Worm (Caenorhabditis elegans) whole organism, L1 larva: ENCODE data around the gene arrd-5.

ENCODE experiments used
- C16A3.4 ChIP-seq: fragments of 150-350 bp; optimal IDR thresholded peaks from 2 replicates; lab custom pipeline; 2014; ENCODE audit warnings: missing biosample characterization, missing genetic modification characterization
- C34B4.2 ChIP-seq: sonication (generic microtip); optimal IDR thresholded peaks from 2 replicates; lab custom pipeline; 2017; ENCODE audit warnings: mild to moderate bottlenecking, missing genetic modification characterization, missing compliant biosample characterization
- F16B12.6 ChIP-seq: fragments of 150-350 bp; optimal IDR thresholded peaks from 2 replicates; lab custom pipeline; 2014; ENCODE audit warnings: missing biosample characterization, missing genetic modification characterization
- Y116A8C.19 ChIP-seq: sonication (generic microtip); optimal IDR thresholded peaks from 2 replicates; lab custom pipeline; 2016; ENCODE audit warnings: missing compliant biosample characterization, missing genetic modification characterization, borderline replicate concordance
- alr-1 ChIP-seq: fragments of 200-800 bp; sonication (Bioruptor generic); optimal IDR thresholded peaks from 2 replicates; lab custom pipeline; 2018; ENCODE audit warnings: borderline replicate concordance, mild to moderate bottlenecking, missing genetic modification characterization, missing compliant biosample characterization
- blmp-1 ChIP-seq: fragments of 150-350 bp; optimal IDR thresholded peaks from 2 replicates; lab custom pipeline; 2014; ENCODE audit warnings: missing biosample characterization, missing genetic modification characterization
- ceh-8 ChIP-seq: fragments of 200-800 bp; sonication (Bioruptor generic); optimal IDR thresholded peaks from 2 replicates; lab custom pipeline; 2018; ENCODE audit warnings: mild to moderate bottlenecking, missing genetic modification characterization, moderate library complexity, missing compliant biosample characterization
- ceh-82 ChIP-seq, 3 experiments: fragments of 150-350 bp in 1 of 3; sonication (generic microtip) in 2 of 3; optimal IDR thresholded peaks; 2 replicates each; lab custom pipeline; 2014 to 2017; ENCODE audit warnings: missing biosample characterization in 3 of 3, missing genetic modification characterization in 3 of 3
- ces-1 ChIP-seq: fragments of 150-350 bp; optimal IDR thresholded peaks from 2 replicates; lab custom pipeline; 2014; ENCODE audit warnings: missing biosample characterization, missing genetic modification reagents, missing genetic modification characterization
- dpl-1 ChIP-seq, 3 experiments: fragments of 150-350 bp in 2 of 3; sonication (generic microtip) in 1 of 3; optimal IDR thresholded peaks; 2 replicates each; lab custom pipeline; 2014 to 2017; ENCODE audit warnings: missing biosample characterization in 3 of 3, missing genetic modification characterization in 3 of 3, missing genetic modification reagents in 3 of 3
- dsc-1 ChIP-seq: sonication (generic microtip); optimal IDR thresholded peaks from 2 replicates; lab custom pipeline; 2016; ENCODE audit warnings: mild to moderate bottlenecking, missing genetic modification characterization, missing compliant biosample characterization
- efl-1 ChIP-seq, 4 experiments: fragments of 150-350 bp; optimal IDR thresholded peaks in 3 of 4; peaks in 1 of 4; 1 replicate in 1 of 4; 2 replicates in 3 of 4; lab custom pipeline; 2014; ENCODE audit warnings: missing biosample characterization in 2 of 4, missing genetic modification characterization in 2 of 4, missing genetic modification reagents in 2 of 4
- efl-3 ChIP-seq: fragments of 200-800 bp; sonication (Bioruptor generic); optimal IDR thresholded peaks from 2 replicates; lab custom pipeline; 2018; ENCODE audit warnings: mild to moderate bottlenecking, missing genetic modification characterization, missing compliant biosample characterization
- egl-13 ChIP-seq: sonication (generic microtip); optimal IDR thresholded peaks from 2 replicates; lab custom pipeline; 2016; ENCODE audit warnings: missing genotype, missing genetic modification reagents, missing genetic modification characterization, missing compliant biosample characterization
- grh-1 ChIP-seq: fragments of 200-800 bp; sonication (Bioruptor generic); IDR thresholded peaks from 2 replicates; pipeline ENCODE4 v1.3.6; 2022; ENCODE audit warnings: missing genetic modification reagents, missing genetic modification characterization, missing compliant biosample characterization
- isw-1 ChIP-seq: fragments of 200-800 bp; sonication (Bioruptor generic); IDR thresholded peaks from 2 replicates; pipeline ENCODE4 v1.3.6; 2022; ENCODE audit warnings: missing genetic modification characterization, missing compliant biosample characterization
- lin-14 ChIP-seq: fragments of 200-800 bp; sonication (Bioruptor generic); optimal IDR thresholded peaks from 2 replicates; lab custom pipeline; 2018; ENCODE audit warnings: mild to moderate bottlenecking, missing genetic modification characterization, moderate library complexity, missing compliant biosample characterization
- lin-15B ChIP-seq: fragments of 150-350 bp; sonication (generic microtip); optimal IDR thresholded peaks from 3 replicates; lab custom pipeline; 2014; ENCODE audit warnings: missing biosample characterization, missing genetic modification characterization
- lin-39 ChIP-seq: fragments of 150-350 bp; optimal IDR thresholded peaks from 2 replicates; lab custom pipeline; 2014; ENCODE audit warnings: missing biosample characterization, missing genetic modification reagents, missing genetic modification characterization
- mdl-1 ChIP-seq, 2 experiments: fragments of 150-350 bp; optimal IDR thresholded peaks; 2 replicates each; lab custom pipeline; 2014 to 2017; ENCODE audit warnings: missing biosample characterization in 2 of 2, missing genetic modification characterization in 2 of 2, inconsistent platforms in 1 of 2
- nhr-20 ChIP-seq: sonication (generic microtip); optimal IDR thresholded peaks from 2 replicates; lab custom pipeline; 2016; ENCODE audit warnings: mild to moderate bottlenecking, missing genetic modification characterization, missing compliant biosample characterization
- nhr-84 ChIP-seq: sonication (generic microtip); optimal IDR thresholded peaks from 2 replicates; lab custom pipeline; 2017; ENCODE audit warnings: missing biosample characterization, missing genetic modification characterization
- nhr-85 ChIP-seq: sonication (generic microtip); peaks from one replicate; lab custom pipeline; 2016; ENCODE audit warnings: missing genetic modification characterization, inconsistent platforms, missing compliant biosample characterization
- pag-3 ChIP-seq: sonication (generic microtip); optimal IDR thresholded peaks from 2 replicates; lab custom pipeline; 2017; ENCODE audit warnings: missing genetic modification characterization, mild to moderate bottlenecking, missing compliant biosample characterization, antibody characterized with exemption, borderline replicate concordance; ENCODE audit not compliant: insufficient read depth
- pqm-1 ChIP-seq: sonication (generic microtip); optimal IDR thresholded peaks from 3 replicates; lab custom pipeline; 2017; ENCODE audit warnings: missing biosample characterization, missing genetic modification characterization
- skn-1 ChIP-seq: fragments of 150-350 bp; optimal IDR thresholded peaks from 2 replicates; lab custom pipeline; 2014; ENCODE audit warnings: missing biosample characterization, missing genetic modification characterization
- snpc-4 ChIP-seq: fragments of 150-350 bp; optimal IDR thresholded peaks from 2 replicates; lab custom pipeline; 2014; ENCODE audit warnings: missing biosample characterization, missing genetic modification characterization
- snu-23 ChIP-seq: sonication (generic microtip); optimal IDR thresholded peaks from 2 replicates; lab custom pipeline; 2016; ENCODE audit warnings: missing genetic modification characterization, missing compliant biosample characterization
- sptf-1 ChIP-seq: fragments of 150-350 bp; optimal IDR thresholded peaks from 2 replicates; lab custom pipeline; 2014; ENCODE audit warnings: missing biosample characterization, missing genetic modification characterization
- sup-37 ChIP-seq: fragments of 200-800 bp; sonication (Bioruptor generic); optimal IDR thresholded peaks from 2 replicates; lab custom pipeline; 2018; ENCODE audit warnings: mild to moderate bottlenecking, missing genetic modification characterization, missing compliant biosample characterization
- tlp-1 ChIP-seq: fragments of 150-350 bp; optimal IDR thresholded peaks from 2 replicates; lab custom pipeline; 2014; ENCODE audit warnings: missing biosample characterization, missing genetic modification characterization
- unc-130 ChIP-seq: fragments of 150-350 bp; optimal IDR thresholded peaks from 2 replicates; lab custom pipeline; 2017; ENCODE audit warnings: missing biosample characterization, missing genetic modification characterization, inconsistent platforms
- unc-86 ChIP-seq: sonication (generic microtip); optimal IDR thresholded peaks from 2 replicates; lab custom pipeline; 2016; ENCODE audit warnings: missing genetic modification characterization, missing compliant biosample characterization
- unc-98 ChIP-seq: fragments of 200-800 bp; sonication (Bioruptor generic); IDR thresholded peaks from 2 replicates; pipeline ENCODE4 v1.3.6; 2022; ENCODE audit warnings: missing genetic modification characterization, missing compliant biosample characterization
- xbp-1 ChIP-seq: sonication (generic microtip); optimal IDR thresholded peaks from 2 replicates; lab custom pipeline; 2016; ENCODE audit warnings: missing genetic modification characterization, missing compliant biosample characterization
- zip-4 ChIP-seq: fragments of 200-800 bp; sonication (Bioruptor generic); optimal IDR thresholded peaks from 2 replicates; lab custom pipeline; 2018; ENCODE audit warnings: mild to moderate bottlenecking, missing genetic modification characterization, moderate library complexity, missing compliant biosample characterization

The arrd-5 gene

ce11 chrII:9827852-9828251 lies 7.2 kb upstream of the arrd-5 start, which contains the start of gene eyg-1:
eyg-1 (minus strand) TSS chrII:9827952.
- TF ChIP-seq unc-130 (tag; lab: Kevin White, UChicago) (no peak), snu-23 (GFP tag; lab: Kevin White, UChicago) (no peak), sup-37 (GFP tag; lab: Kevin White, UChicago) (no peak), ceh-82 (tag; optimal IDR thresholded peaks at IDR 0.05; lab: Kevin White, UChicago) (no peak), snpc-4 (no peak), C16A3.4 (tag; lab: Kevin White, UChicago) (no peak), F16B12.6 (tag; lab: Kevin White, UChicago) (no peak), pqm-1 (tag; lab: Kevin White, UChicago) (no peak), dsc-1 (no peak)

ce11 chrII:9828502-9828901 lies 6.5 kb upstream of the arrd-5 start:
- no peak for TF ChIP-seq unc-86 (tag; lab: Kevin White, UChicago)
- TF ChIP-seq ceh-82 (tag; optimal IDR thresholded peaks at IDR 0.05; lab: Kevin White, UChicago): no peak
- no peak for TF ChIP-seq nhr-20 (tag; lab: Kevin White, UChicago)
- TF ChIP-seq alr-1 (tag; lab: Kevin White, UChicago): no peak
- TF ChIP-seq lin-39 (tag; lab: Kevin White, UChicago): no peak
- no peak for TF ChIP-seq ces-1
- TF ChIP-seq F16B12.6 (tag; lab: Kevin White, UChicago): no peak
- TF ChIP-seq tlp-1 (tag; lab: Kevin White, UChicago): no peak
- no peak for TF ChIP-seq xbp-1 (tag; lab: Kevin White, UChicago)
- TF ChIP-seq mdl-1 (tag; optimal IDR thresholded peaks at IDR 0.05; lab: Kevin White, UChicago): no peak
- no peak for TF ChIP-seq sptf-1 (tag; lab: Kevin White, UChicago)
- no peak for TF ChIP-seq dpl-1 (GFP tag; optimal IDR thresholded peaks at IDR 0.05; lab: Kevin White, UChicago)
- TF ChIP-seq isw-1: no peak
- TF ChIP-seq lin-15B (tag; lab: Kevin White, UChicago): no peak

ce11 chrII:9829108-9829507 lies 5.9 kb upstream of the arrd-5 start, which contains the start of gene ZK938.1:
ZK938.1 (plus strand) TSS chrII:9829408.
- no peak for TF ChIP-seq efl-1 (optimal IDR thresholded peaks at IDR 0.05; lab: Kevin White, UChicago)
- TF ChIP-seq efl-1 (GFP tag; optimal IDR thresholded peaks at IDR 0.05 in 1 of 2; lab: Kevin White, UChicago): peak in 1 of 2 experiments; percentile 25
- no peak for TF ChIP-seq unc-130 (tag; lab: Kevin White, UChicago)
- no peak for TF ChIP-seq C34B4.2
- TF ChIP-seq pag-3 (tag; lab: Kevin White, UChicago): no peak
- no peak for TF ChIP-seq blmp-1 (tag; lab: Kevin White, UChicago)
- TF ChIP-seq skn-1: no peak

ce11 chrII:9831033-9831432 lies 4.0 kb upstream of the arrd-5 start, which contains the start of gene ZK938.12:
ZK938.12 (plus strand) TSS chrII:9831333.
- TF ChIP-seq efl-3 (GFP tag; lab: Kevin White, UChicago): no peak
- TF ChIP-seq unc-98: no peak
- TF ChIP-seq C16A3.4 (tag; lab: Kevin White, UChicago): no peak
- TF ChIP-seq zip-4 (GFP tag; lab: Kevin White, UChicago): no peak
- TF ChIP-seq lin-14: no peak
- TF ChIP-seq grh-1 (GFP tag; lab: Robert Waterston, UW): no peak
- TF ChIP-seq egl-13: no peak
- TF ChIP-seq nhr-85 (tag; lab: Kevin White, UChicago): no peak
- no peak for TF ChIP-seq ceh-8 (GFP tag; lab: Kevin White, UChicago)
- no peak for TF ChIP-seq ceh-82 (tag; optimal IDR thresholded peaks at IDR 0.05; lab: Kevin White, UChicago)

DNA sequence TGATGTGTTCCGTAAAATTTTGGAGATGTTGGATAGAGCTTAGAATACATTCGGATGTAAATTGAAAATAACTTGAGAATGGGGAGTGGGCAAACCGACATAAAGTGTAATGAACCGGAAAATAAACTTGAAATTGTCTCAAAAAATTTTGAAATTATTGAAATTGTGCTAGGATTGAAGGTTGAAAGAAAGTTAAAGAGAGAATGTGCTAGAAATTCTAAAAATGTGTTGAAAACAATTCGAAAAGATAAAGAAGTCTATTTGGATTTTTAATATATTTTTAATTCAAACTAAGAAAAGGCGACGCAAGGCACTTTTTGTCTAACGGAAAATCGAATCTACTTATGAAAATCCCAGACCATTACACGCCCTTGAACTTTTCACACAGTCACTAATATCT lies 1.2 kb upstream of the arrd-5 start, which contains the start of gene ZK938.3:
ZK938.3 (minus strand) TSS at position 101 of the 400 bp plus-strand sequence.
- TF ChIP-seq nhr-84 (tag; lab: Kevin White, UChicago): no peak
- no peak for TF ChIP-seq lin-39 (tag; lab: Kevin White, UChicago)
- no peak for TF ChIP-seq Y116A8C.19 (tag; lab: Kevin White, UChicago)
